Worm (Caenorhabditis elegans) whole organism, late embryonic: ENCODE results near the gene F47C12.7.

Source experiments
- F13H6.1 ChIP-seq: sonication (generic microtip); optimal IDR thresholded peaks from 2 replicates; lab custom pipeline; 2016; ENCODE audit warnings: missing genetic modification characterization, missing compliant biosample characterization
- K09A11.1 ChIP-seq: sonication (generic microtip); optimal IDR thresholded peaks from 2 replicates; lab custom pipeline; 2017; ENCODE audit warnings: antibody characterized with exemption, mild to moderate bottlenecking, missing genetic modification characterization, missing compliant biosample characterization; ENCODE audit not compliant: insufficient read depth
- T23F11.4 ChIP-seq: fragments of 200-800 bp; sonication (Bioruptor generic); optimal IDR thresholded peaks from 2 replicates; lab custom pipeline; 2018; ENCODE audit warnings: mild to moderate bottlenecking, missing genetic modification characterization, missing compliant biosample characterization
- ama-1 ChIP-seq: fragments of 150-350 bp; optimal IDR thresholded peaks from 2 replicates; lab custom pipeline; 2014
- ceh-31 ChIP-seq: sonication (generic microtip); optimal IDR thresholded peaks from 2 replicates; lab custom pipeline; 2016; ENCODE audit warnings: missing genetic modification characterization, missing compliant biosample characterization
- ceh-48 ChIP-seq: sonication (generic microtip); optimal IDR thresholded peaks from 2 replicates; lab custom pipeline; 2016; ENCODE audit warnings: missing genetic modification characterization, inconsistent platforms, missing compliant biosample characterization
- dve-1 ChIP-seq: sonication (generic microtip); optimal IDR thresholded peaks from 2 replicates; lab custom pipeline; 2017; ENCODE audit warnings: antibody characterized with exemption, mild to moderate bottlenecking, missing genetic modification characterization, missing compliant biosample characterization
- elt-4 ChIP-seq: sonication (generic microtip); optimal IDR thresholded peaks from 2 replicates; lab custom pipeline; 2016; ENCODE audit warnings: missing genetic modification characterization, missing compliant biosample characterization
- fkh-10 ChIP-seq: fragments of 150-350 bp; optimal IDR thresholded peaks from 2 replicates; lab custom pipeline; 2014; ENCODE audit warnings: missing biosample characterization, missing genetic modification reagents, missing genetic modification characterization
- nhr-232 ChIP-seq: sonication (generic microtip); optimal IDR thresholded peaks from 2 replicates; lab custom pipeline; 2016; ENCODE audit warnings: missing genetic modification characterization, missing compliant biosample characterization
- pax-1 ChIP-seq: fragments of 150-350 bp; optimal IDR thresholded peaks from 2 replicates; lab custom pipeline; 2014; ENCODE audit warnings: missing biosample characterization, missing genetic modification characterization
- sox-4 ChIP-seq: sonication (generic microtip); optimal IDR thresholded peaks from 2 replicates; lab custom pipeline; 2017; ENCODE audit warnings: mild to moderate bottlenecking, missing genetic modification characterization, inconsistent platforms, missing compliant biosample characterization
- tbx-2 ChIP-seq: sonication (generic microtip); optimal IDR thresholded peaks from 2 replicates; lab custom pipeline; 2016; ENCODE audit warnings: missing genetic modification characterization, missing compliant biosample characterization
- unc-86 ChIP-seq: sonication (generic microtip); optimal IDR thresholded peaks from 2 replicates; lab custom pipeline; 2016; ENCODE audit warnings: missing genetic modification characterization, missing compliant biosample characterization

DNA sequence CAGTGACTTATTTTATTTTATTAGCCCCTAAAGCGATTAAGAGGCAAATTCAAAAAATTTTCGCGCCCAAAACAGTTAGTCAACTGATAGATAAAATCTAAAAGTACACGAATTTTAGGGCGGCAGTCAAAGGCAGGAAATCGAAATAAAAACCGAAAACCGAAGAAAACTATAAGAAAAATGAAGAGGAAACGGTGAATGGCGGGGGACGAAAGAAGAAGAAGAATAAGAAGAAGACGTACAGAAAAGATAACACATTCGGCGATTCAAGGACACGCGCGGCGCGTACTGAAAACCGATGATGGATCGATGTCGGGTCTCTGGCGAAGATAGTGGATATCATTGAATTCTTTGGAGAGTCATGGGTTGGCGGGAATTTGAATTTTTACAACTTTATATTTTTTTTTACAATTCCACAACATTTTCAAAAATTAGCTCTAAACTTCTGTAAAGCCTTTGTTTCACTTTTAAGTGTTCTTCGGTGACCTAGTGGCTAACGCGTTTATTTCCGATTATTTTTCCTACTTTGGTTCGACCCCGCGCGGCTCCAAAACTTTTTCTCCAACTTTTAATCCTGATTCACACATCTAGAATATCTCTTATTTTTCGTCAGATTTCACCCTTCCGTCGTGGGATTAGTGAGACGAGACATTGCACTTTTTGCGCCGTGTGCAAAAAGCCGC, 35.8 kb upstream of the F47C12.7 start:
- TF ChIP-seq T23F11.4 (GFP tag; lab: Kevin White, UChicago) (no peak), tbx-2 (tag; lab: Kevin White, UChicago) (no peak), sox-4 (tag; lab: Kevin White, UChicago) (no peak), elt-4 (tag; lab: Kevin White, UChicago) (no peak), dve-1 (no peak), ama-1 (lab: Kevin White, UChicago) (no peak), ceh-31 (tag; lab: Kevin White, UChicago) (no peak), F13H6.1 (tag; lab: Kevin White, UChicago) (no peak), fkh-10 (GFP tag; lab: Kevin White, UChicago) (no peak), unc-86 (tag; lab: Kevin White, UChicago) (no peak), K09A11.1 (tag; lab: Kevin White, UChicago) (no peak), pax-1 (tag; lab: Kevin White, UChicago) (no peak), nhr-232 (no peak), ceh-48 (tag; lab: Kevin White, UChicago) (no peak)
